Fruit fly (Drosophila melanogaster) whole organism, pupa: Measurements from ENCODE around the gene HP5.

Source experiments
- CG10348 ChIP-seq: fragments of 200-800 bp; sonication (Bioruptor generic); IDR thresholded peaks from 2 replicates; pipeline ENCODE4 v1.3.6; 2022; ENCODE audit warnings: missing biosample characterization, missing genetic modification characterization
- CG14655 ChIP-seq: fragments of 200-800 bp; sonication (Bioruptor generic); optimal IDR thresholded peaks from 3 replicates; lab custom pipeline; 2017; ENCODE audit warnings: mild to moderate bottlenecking, missing biosample characterization, missing genetic modification reagents, missing genetic modification characterization
- CG15710 ChIP-seq: fragments of 200-800 bp; sonication (Bioruptor generic); optimal IDR thresholded peaks from 2 replicates; lab custom pipeline; 2018; ENCODE audit warnings: missing biosample characterization, mild to moderate bottlenecking, missing genetic modification characterization, moderate library complexity
- CG32121 ChIP-seq: fragments of 200-800 bp; sonication (Bioruptor generic); IDR thresholded peaks from 2 replicates; pipeline ENCODE4 v1.3.6; 2022; ENCODE audit warnings: missing biosample characterization, missing genetic modification characterization
- CG34367 ChIP-seq: fragments of 200-800 bp; sonication (Bioruptor generic); optimal IDR thresholded peaks from 2 replicates; lab custom pipeline; 2018; ENCODE audit warnings: missing biosample characterization, mild to moderate bottlenecking, missing genetic modification characterization
- CG8301 ChIP-seq: fragments of 200-800 bp; sonication (Bioruptor generic); optimal IDR thresholded peaks from 2 replicates; lab custom pipeline; 2018; ENCODE audit warnings: missing biosample characterization, mild to moderate bottlenecking, missing genetic modification characterization
- EcR ChIP-seq: fragments of 200-800 bp; sonication (Bioruptor generic); optimal IDR thresholded peaks from 3 replicates; lab custom pipeline; 2019; ENCODE audit warnings: missing biosample characterization, missing genetic modification characterization, mild to moderate bottlenecking, moderate library complexity, missing genetic modification reagents
- Ets98B ChIP-seq: fragments of 200-800 bp; sonication (Bioruptor generic); IDR thresholded peaks from 2 replicates; pipeline ENCODE4 v1.3.6; 2022; ENCODE audit warnings: missing biosample characterization, missing genetic modification characterization
- Pif1A ChIP-seq: fragments of 200-800 bp; sonication (Bioruptor generic); optimal IDR thresholded peaks from 3 replicates; lab custom pipeline; 2016; ENCODE audit warnings: missing biosample characterization, missing genetic modification characterization
- Pif1B ChIP-seq: fragments of 200-800 bp; sonication (Bioruptor generic); optimal IDR thresholded peaks from 3 replicates; lab custom pipeline; 2016; ENCODE audit warnings: missing biosample characterization, missing genetic modification characterization
- Snoo ChIP-seq: fragments of 200-800 bp; sonication (Bioruptor generic); optimal IDR thresholded peaks from 3 replicates; lab custom pipeline; 2017; ENCODE audit warnings: missing biosample characterization, mild to moderate bottlenecking, missing genetic modification characterization, inconsistent platforms
- fd96Ca ChIP-seq: fragments of 200-800 bp; sonication (Bioruptor generic); IDR thresholded peaks from 3 replicates; pipeline ENCODE4 v1.3.6; 2022; ENCODE audit warnings: missing biosample characterization, missing genetic modification characterization
- gl ChIP-seq: fragments of 200-800 bp; sonication (Bioruptor generic); optimal IDR thresholded peaks from 2 replicates; lab custom pipeline; 2018; ENCODE audit warnings: missing biosample characterization, mild to moderate bottlenecking, missing genetic modification characterization

DNA sequence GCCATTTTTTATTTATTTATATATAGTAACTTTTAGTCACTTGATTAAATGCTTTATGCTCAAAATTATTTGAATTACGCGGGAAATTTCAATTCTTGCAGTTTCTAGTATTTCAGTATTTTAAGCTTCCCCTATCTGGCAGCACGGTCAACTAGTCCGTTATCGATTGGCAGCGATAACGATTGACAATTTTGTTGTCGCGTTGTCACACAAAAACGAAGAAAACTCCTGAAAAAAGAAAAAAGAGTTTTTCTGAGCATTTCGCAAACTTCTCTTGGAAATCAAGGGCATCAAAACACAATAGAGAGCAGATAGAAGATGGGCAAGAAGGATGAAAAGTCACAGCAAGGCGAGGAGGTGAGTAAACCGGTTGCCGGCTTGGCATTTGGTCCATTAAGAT is 30.5 kb downstream of the HP5 start, which contains the start of gene Spase25:
- TF ChIP-seq CG8301 (tag; lab: Kevin White, UChicago), result peak; percentile 37
- TF ChIP-seq CG10348 (GFP tag; lab: Robert Waterston, UW), result no peak
- TF ChIP-seq EcR (GFP tag; lab: Kevin White, UChicago), result no peak
- peak; percentile 21 for TF ChIP-seq CG15710 (tag; lab: Kevin White, UChicago)
- no peak for TF ChIP-seq CG32121 (GFP tag; lab: Robert Waterston, UW)
- no peak for TF ChIP-seq Pif1A (GFP tag; lab: Kevin White, UChicago)
- no peak for TF ChIP-seq Snoo
- no peak for TF ChIP-seq Ets98B
- TF ChIP-seq CG34367 (tag; lab: Kevin White, UChicago), result peak; percentile 42
- no peak for TF ChIP-seq CG14655
- TF ChIP-seq Pif1B (GFP tag; lab: Kevin White, UChicago), result no peak
- TF ChIP-seq gl (tag; lab: Kevin White, UChicago), result peak; percentile 57
- TF ChIP-seq fd96Ca, result no peak
